Worm (Caenorhabditis elegans) whole organism, early embryonic: ENCODE results near the gene anp-1.

ENCODE experiments used
- B0310.2 ChIP-seq: sonication (generic microtip); optimal IDR thresholded peaks from 2 replicates; lab custom pipeline; 2016; ENCODE audit warnings: mild to moderate bottlenecking, missing genetic modification characterization, missing compliant biosample characterization
- F13C5.2 ChIP-seq: sonication (generic microtip); optimal IDR thresholded peaks from 2 replicates; lab custom pipeline; 2017; ENCODE audit warnings: mild to moderate bottlenecking, missing genetic modification characterization, inconsistent platforms, missing compliant biosample characterization
- aly-1 ChIP-seq: sonication (generic microtip); optimal IDR thresholded peaks from 2 replicates; lab custom pipeline; 2016; ENCODE audit warnings: missing genetic modification characterization, missing compliant biosample characterization
- ama-1 ChIP-seq: fragments of 150-350 bp; optimal IDR thresholded peaks from 2 replicates; lab custom pipeline; 2014
- ceh-13 ChIP-seq: fragments of 200-800 bp; sonication (Bioruptor generic); optimal IDR thresholded peaks from 2 replicates; lab custom pipeline; 2018; ENCODE audit warnings: mild to moderate bottlenecking, missing genetic modification characterization, missing compliant biosample characterization
- ceh-36 ChIP-seq: sonication (generic microtip); optimal IDR thresholded peaks from 2 replicates; lab custom pipeline; 2016; ENCODE audit warnings: missing genetic modification characterization, inconsistent platforms, missing compliant biosample characterization
- ets-7 ChIP-seq: sonication (generic microtip); optimal IDR thresholded peaks from 2 replicates; lab custom pipeline; 2016; ENCODE audit warnings: missing genotype, missing genetic modification characterization, missing compliant biosample characterization
- flt-1 ChIP-seq: fragments of 200-800 bp; sonication (Bioruptor generic); IDR thresholded peaks from 2 replicates; pipeline ENCODE4 v1.3.6; 2022; ENCODE audit warnings: missing genetic modification characterization, missing compliant biosample characterization
- hmbx-1 ChIP-seq: sonication (generic microtip); optimal IDR thresholded peaks from 2 replicates; lab custom pipeline; 2016; ENCODE audit warnings: mild to moderate bottlenecking, missing genetic modification characterization, missing compliant biosample characterization
- hmg-4 ChIP-seq: fragments of 200-800 bp; sonication (Bioruptor generic); optimal IDR thresholded peaks from 2 replicates; lab custom pipeline; 2018; ENCODE audit warnings: mild to moderate bottlenecking, missing genetic modification characterization, missing compliant biosample characterization
- hnd-1 ChIP-seq: sonication (generic microtip); optimal IDR thresholded peaks from 2 replicates; lab custom pipeline; 2016; ENCODE audit warnings: missing genetic modification characterization, missing compliant biosample characterization
- pes-1 ChIP-seq: fragments of 200-800 bp; sonication (Bioruptor generic); IDR thresholded peaks from 2 replicates; pipeline ENCODE4 v1.3.6; 2022; ENCODE audit warnings: missing genetic modification reagents, missing genetic modification characterization, missing compliant biosample characterization
- scrt-1 ChIP-seq: fragments of 200-800 bp; sonication (Bioruptor generic); IDR thresholded peaks from 2 replicates; pipeline ENCODE4 v1.3.6; 2022; ENCODE audit warnings: missing genetic modification characterization, missing compliant biosample characterization
- sea-1 ChIP-seq: fragments of 200-800 bp; sonication (Bioruptor generic); conservative IDR thresholded peaks from 2 replicates; pipeline ENCODE4 v1.3.6; 2022; ENCODE audit warnings: missing genetic modification characterization, missing compliant biosample characterization
- tbx-11 ChIP-seq: fragments of 200-800 bp; sonication (Bioruptor generic); IDR thresholded peaks from 2 replicates; pipeline ENCODE4 v1.3.6; 2022; ENCODE audit warnings: missing genetic modification characterization, missing compliant biosample characterization
- tbx-37 ChIP-seq: fragments of 200-800 bp; sonication (Bioruptor generic); conservative IDR thresholded peaks from 2 replicates; pipeline ENCODE4 v1.3.6; 2022; ENCODE audit warnings: missing genetic modification reagents, missing genetic modification characterization, missing compliant biosample characterization
- tra-4 ChIP-seq: sonication (generic microtip); optimal IDR thresholded peaks from 2 replicates; lab custom pipeline; 2017; ENCODE audit warnings: missing genetic modification characterization, missing compliant biosample characterization

Gene anp-1

ce11 chrV:12835388-12835787, 23.9 kb upstream of the anp-1 start, which contains the start of gene C44H9.4:
Gene C44H9.4, plus strand, starts transcription at chrV:12835688.
- TF ChIP-seq flt-1 (GFP tag; lab: Robert Waterston, UW) (no peak), sea-1 (GFP tag; lab: Robert Waterston, UW) (no peak), scrt-1 (GFP tag; lab: Robert Waterston, UW) (no peak), F13C5.2 (tag; lab: Kevin White, UChicago) (no peak), tra-4 (tag; lab: Kevin White, UChicago) (no peak), tbx-37 (GFP tag; lab: Robert Waterston, UW) (no peak), ama-1 (no peak), ceh-36 (tag; lab: Kevin White, UChicago) (no peak), hmg-4 (GFP tag; lab: Kevin White, UChicago) (no peak), ceh-13 (no peak), aly-1 (tag; lab: Kevin White, UChicago) (no peak), tbx-11 (GFP tag; lab: Robert Waterston, UW) (no peak), hmbx-1 (tag; lab: Kevin White, UChicago) (no peak)

- TF ChIP-seq ama-1: no peak
- no peak for TF ChIP-seq pes-1 (GFP tag; lab: Robert Waterston, UW)
- no peak for TF ChIP-seq scrt-1 (GFP tag; lab: Robert Waterston, UW)
- TF ChIP-seq tra-4 (tag; lab: Kevin White, UChicago): no peak
- no peak for TF ChIP-seq aly-1 (tag; lab: Kevin White, UChicago)
- TF ChIP-seq B0310.2 (tag; lab: Kevin White, UChicago): no peak
- no peak for TF ChIP-seq flt-1 (GFP tag; lab: Robert Waterston, UW)
- TF ChIP-seq hmbx-1 (tag; lab: Kevin White, UChicago): no peak
- TF ChIP-seq tbx-37 (GFP tag; lab: Robert Waterston, UW): no peak
- TF ChIP-seq sea-1 (GFP tag; lab: Robert Waterston, UW): no peak
- no peak for TF ChIP-seq F13C5.2 (tag; lab: Kevin White, UChicago)
- no peak for TF ChIP-seq hnd-1 (tag; lab: Kevin White, UChicago)
- no peak for TF ChIP-seq ceh-36 (tag; lab: Kevin White, UChicago)
- no peak for TF ChIP-seq ets-7
- no peak for TF ChIP-seq ceh-13
- TF ChIP-seq hmg-4 (GFP tag; lab: Kevin White, UChicago): no peak
These were observed 14.5 kb upstream of the anp-1 start for ce11 chrV:12844748-12845147.

- TF ChIP-seq tbx-37 (GFP tag; lab: Robert Waterston, UW) (no peak), sea-1 (GFP tag; lab: Robert Waterston, UW) (no peak), ets-7 (no peak), tbx-11 (GFP tag; lab: Robert Waterston, UW) (no peak), pes-1 (GFP tag; lab: Robert Waterston, UW) (no peak), scrt-1 (GFP tag; lab: Robert Waterston, UW) (no peak), tra-4 (tag; lab: Kevin White, UChicago) (no peak), ceh-36 (tag; lab: Kevin White, UChicago) (no peak), hnd-1 (tag; lab: Kevin White, UChicago) (no peak), F13C5.2 (tag; lab: Kevin White, UChicago) (no peak), hmbx-1 (tag; lab: Kevin White, UChicago) (no peak), hmg-4 (GFP tag; lab: Kevin White, UChicago) (no peak), ceh-13 (no peak), flt-1 (GFP tag; lab: Robert Waterston, UW) (no peak), B0310.2 (tag; lab: Kevin White, UChicago) (no peak), aly-1 (tag; lab: Kevin White, UChicago) (no peak), ama-1 (no peak)
These were observed 14.0 kb upstream of the anp-1 start, which contains the start of gene C44H9.6 for ce11 chrV:12845247-12845646. Gene C44H9.6, minus strand, starts transcription at chrV:12845347.

- no peak for TF ChIP-seq hmbx-1 (tag; lab: Kevin White, UChicago)
- no peak for TF ChIP-seq pes-1 (GFP tag; lab: Robert Waterston, UW)
- no peak for TF ChIP-seq F13C5.2 (tag; lab: Kevin White, UChicago)
- no peak for TF ChIP-seq aly-1 (tag; lab: Kevin White, UChicago)
- TF ChIP-seq tra-4 (tag; lab: Kevin White, UChicago): no peak
- no peak for TF ChIP-seq tbx-37 (GFP tag; lab: Robert Waterston, UW)
- no peak for TF ChIP-seq scrt-1 (GFP tag; lab: Robert Waterston, UW)
- TF ChIP-seq ama-1: no peak
These were observed 9.5 kb upstream of the anp-1 start, which contains the start of gene C44H9.5 for ce11 chrV:12849736-12850135. Gene C44H9.5, minus strand, starts transcription at chrV:12849864.

- TF ChIP-seq tra-4 (tag; lab: Kevin White, UChicago) (no peak), hnd-1 (tag; lab: Kevin White, UChicago) (no peak), flt-1 (GFP tag; lab: Robert Waterston, UW) (no peak), hmbx-1 (tag; lab: Kevin White, UChicago) (no peak), hmg-4 (GFP tag; lab: Kevin White, UChicago) (no peak), ceh-36 (tag; lab: Kevin White, UChicago) (no peak), tbx-37 (GFP tag; lab: Robert Waterston, UW) (no peak), ceh-13 (no peak), aly-1 (tag; lab: Kevin White, UChicago) (no peak), ets-7 (no peak), scrt-1 (GFP tag; lab: Robert Waterston, UW) (no peak), ama-1 (no peak), pes-1 (GFP tag; lab: Robert Waterston, UW) (no peak), sea-1 (GFP tag; lab: Robert Waterston, UW) (no peak), F13C5.2 (tag; lab: Kevin White, UChicago) (no peak), B0310.2 (tag; lab: Kevin White, UChicago) (no peak), tbx-11 (GFP tag; lab: Robert Waterston, UW) (no peak)
These were observed 6.9 kb upstream of the anp-1 start for ce11 chrV:12852355-12852754.

- TF ChIP-seq scrt-1 (GFP tag; lab: Robert Waterston, UW) (no peak), aly-1 (tag; lab: Kevin White, UChicago) (no peak), tbx-37 (GFP tag; lab: Robert Waterston, UW) (no peak), hmbx-1 (tag; lab: Kevin White, UChicago) (no peak), ets-7 (no peak), flt-1 (GFP tag; lab: Robert Waterston, UW) (no peak), ceh-13 (no peak), hmg-4 (GFP tag; lab: Kevin White, UChicago) (no peak)
These were observed 4.5 kb upstream of the anp-1 start, which contains the start of gene C44H9.7 for ce11 chrV:12854766-12855165. Gene C44H9.7, minus strand, starts transcription at chrV:12854866.
